Fruit fly (Drosophila melanogaster) S2 (cell line): ENCODE results near the gene CG11436.

Experiments
- CG8478 ChIP-seq: fragments of >200 bp; optimal IDR thresholded peaks from 2 replicates; lab custom pipeline; 2018
- CTCF ChIP-seq, 2 experiments: fragments of >200 bp; optimal IDR thresholded peaks; 2 replicates each; lab custom pipeline; 2018

DNA sequence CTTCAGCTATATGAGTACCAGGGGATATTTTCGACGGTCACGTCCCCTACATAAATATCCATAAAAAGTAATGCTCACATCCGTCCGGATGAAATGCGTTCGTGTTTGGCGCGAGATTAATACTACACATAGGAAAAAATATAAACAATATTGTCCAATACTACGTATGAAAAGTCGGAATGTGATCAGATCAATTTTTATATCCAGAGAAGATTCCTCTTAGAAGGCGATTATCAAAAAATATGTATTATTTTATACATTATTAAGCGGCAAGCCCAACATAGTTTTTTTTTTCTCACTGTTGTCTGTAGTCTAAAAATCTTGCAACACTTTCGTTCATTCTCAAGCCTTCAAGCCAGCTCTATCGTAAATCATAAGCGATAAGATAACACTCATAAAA is 22.3 kb upstream of the CG11436 start:
- no peak for TF ChIP-seq CG8478 (lab: Kevin White, UChicago)
- no peak for TF ChIP-seq CTCF (optimal IDR thresholded peaks at IDR 0.05; lab: Kevin White, UChicago)
